Fruit fly (Drosophila melanogaster) whole organism, embryonic: ENCODE data around the gene RpS5b.

ENCODE experiments used
- Antp ChIP-seq: fragments of 200-800 bp; sonication (Bioruptor generic); optimal IDR thresholded peaks from 3 replicates; lab custom pipeline; 2016; ENCODE audit warnings: missing biosample characterization, missing genetic modification characterization
- BEAF-32 ChIP-seq: fragments of 200-800 bp; sonication (Bioruptor generic); optimal IDR thresholded peaks from 3 replicates; lab custom pipeline; 2017; ENCODE audit warnings: missing biosample characterization, missing genetic modification characterization, mild to moderate bottlenecking, moderate library complexity, missing genetic modification reagents
- Blimp-1 ChIP-seq: fragments of 200-800 bp; sonication (Bioruptor generic); optimal IDR thresholded peaks from 3 replicates; lab custom pipeline; 2018; ENCODE audit warnings: missing biosample characterization, missing genetic modification characterization, mild to moderate bottlenecking, moderate library complexity, missing genetic modification reagents
- CG11723 ChIP-seq: fragments of 200-800 bp; sonication (Bioruptor generic); optimal IDR thresholded peaks from 2 replicates; lab custom pipeline; 2017; ENCODE audit warnings: missing biosample characterization, mild to moderate bottlenecking, missing genetic modification characterization
- CG12219 ChIP-seq: fragments of 200-800 bp; sonication (Bioruptor generic); optimal IDR thresholded peaks from 3 replicates; lab custom pipeline; 2018; ENCODE audit warnings: missing biosample characterization, mild to moderate bottlenecking, missing genetic modification characterization
- CG1233 ChIP-seq: fragments of 200-800 bp; sonication (Bioruptor generic); optimal IDR thresholded peaks from 4 replicates; lab custom pipeline; 2018; ENCODE audit warnings: missing biosample characterization, mild to moderate bottlenecking, missing genetic modification characterization
- CG15696 ChIP-seq: fragments of 200-800 bp; sonication (Bioruptor generic); optimal IDR thresholded peaks from 2 replicates; lab custom pipeline; 2019; ENCODE audit warnings: missing biosample characterization, mild to moderate bottlenecking, missing genetic modification characterization, moderate library complexity
- CG16813 ChIP-seq: fragments of 200-800 bp; sonication (Bioruptor generic); IDR thresholded peaks from 3 replicates; pipeline ENCODE4 v1.3.6; 2022; ENCODE audit warnings: missing biosample characterization, missing genetic modification characterization; ENCODE audit not compliant: partially characterized antibody
- CG16863 ChIP-seq: fragments of 200-800 bp; sonication (Bioruptor generic); optimal IDR thresholded peaks from 3 replicates; lab custom pipeline; 2016; ENCODE audit warnings: missing biosample characterization, missing genetic modification characterization
- CG32532 ChIP-seq: fragments of 200-800 bp; sonication (Bioruptor generic); IDR thresholded peaks from 2 replicates; pipeline ENCODE4 v1.3.6; 2022; ENCODE audit warnings: missing biosample characterization, missing genetic modification characterization
- CG34224 ChIP-seq: fragments of 200-800 bp; sonication (Bioruptor generic); IDR thresholded peaks from 3 replicates; pipeline ENCODE4 v1.3.6; 2022; ENCODE audit warnings: missing biosample characterization, missing genetic modification characterization; ENCODE audit not compliant: partially characterized antibody
- CG3838 ChIP-seq: fragments of 200-800 bp; sonication (Bioruptor generic); optimal IDR thresholded peaks from 3 replicates; lab custom pipeline; 2016; ENCODE audit warnings: missing biosample characterization, missing genetic modification characterization
- CG6854 ChIP-seq: fragments of 200-800 bp; sonication (Bioruptor generic); optimal IDR thresholded peaks from 3 replicates; lab custom pipeline; 2017; ENCODE audit warnings: missing biosample characterization, mild to moderate bottlenecking, missing genetic modification characterization
- CG9215 ChIP-seq: fragments of 200-800 bp; sonication (Bioruptor generic); IDR thresholded peaks from 2 replicates; pipeline ENCODE4 v1.3.6; 2022; ENCODE audit warnings: missing biosample characterization, missing genetic modification characterization
- CG9727 ChIP-seq: fragments of 200-800 bp; sonication (Bioruptor generic); optimal IDR thresholded peaks from 3 replicates; lab custom pipeline; 2017; ENCODE audit warnings: missing biosample characterization, mild to moderate bottlenecking, missing genetic modification characterization
- CG9876 ChIP-seq: fragments of 200-800 bp; sonication (Bioruptor generic); optimal IDR thresholded peaks from 2 replicates; lab custom pipeline; 2016; ENCODE audit warnings: missing biosample characterization, missing genetic modification characterization
- CG9932 ChIP-seq: fragments of 200-800 bp; sonication (Bioruptor generic); IDR thresholded peaks from 2 replicates; pipeline ENCODE4 v1.3.6; 2022; ENCODE audit warnings: missing biosample characterization, missing genetic modification characterization
- CTCF ChIP-seq: fragments of 200-800 bp; sonication (Bioruptor generic); optimal IDR thresholded peaks from 2 replicates; lab custom pipeline; 2017; ENCODE audit warnings: missing biosample characterization, mild to moderate bottlenecking, missing genetic modification characterization, moderate library complexity
- CkIIα-i1 ChIP-seq: fragments of 200-800 bp; sonication (Bioruptor generic); IDR thresholded peaks from 2 replicates; pipeline ENCODE4 v1.3.6; 2022; ENCODE audit warnings: missing biosample characterization, missing genetic modification characterization
- Dll ChIP-seq: fragments of 200-800 bp; sonication (Bioruptor generic); IDR thresholded peaks from 4 replicates; pipeline ENCODE4 v1.3.6; 2022; ENCODE audit warnings: missing biosample characterization, missing genetic modification characterization; ENCODE audit not compliant: partially characterized antibody
- Dp ChIP-seq: fragments of 200-800 bp; sonication (Bioruptor generic); optimal IDR thresholded peaks from 2 replicates; lab custom pipeline; 2018; ENCODE audit warnings: missing biosample characterization, mild to moderate bottlenecking, missing genetic modification characterization, moderate library complexity
- Drgx ChIP-seq: fragments of 200-800 bp; sonication (Bioruptor generic); IDR thresholded peaks from 2 replicates; pipeline ENCODE4 v1.3.6; 2022; ENCODE audit warnings: missing biosample characterization, missing genetic modification characterization
- E2f2 ChIP-seq: fragments of 200-800 bp; sonication (Bioruptor generic); IDR thresholded peaks from 2 replicates; pipeline ENCODE4 v1.3.6; 2022; ENCODE audit warnings: missing biosample characterization, missing genetic modification characterization
- Fer3 ChIP-seq: fragments of 200-800 bp; sonication (Bioruptor generic); optimal IDR thresholded peaks from 2 replicates; lab custom pipeline; 2018; ENCODE audit warnings: missing biosample characterization, mild to moderate bottlenecking, missing genetic modification characterization, moderate library complexity
- Med ChIP-seq: fragments of 200-800 bp; sonication (Bioruptor generic); peaks from one replicate; lab custom pipeline; 2016; ENCODE audit warnings: missing biosample characterization, missing genetic modification characterization, mild to moderate bottlenecking, inconsistent platforms, moderate library complexity
- Myb ChIP-seq: fragments of 200-800 bp; sonication (Bioruptor generic); optimal IDR thresholded peaks from 2 replicates; lab custom pipeline; 2016; ENCODE audit warnings: missing biosample characterization, missing genetic modification characterization
- NK7.1 ChIP-seq: fragments of 200-800 bp; sonication (Bioruptor generic); optimal IDR thresholded peaks from 3 replicates; lab custom pipeline; 2016; ENCODE audit warnings: missing biosample characterization, missing genetic modification characterization
- Nf-YA ChIP-seq: fragments of 200-800 bp; sonication (Bioruptor generic); IDR thresholded peaks from 2 replicates; pipeline ENCODE4 v1.3.6; 2022; ENCODE audit warnings: missing biosample characterization, missing genetic modification characterization
- Nf-YC ChIP-seq: fragments of 200-800 bp; optimal IDR thresholded peaks from 3 replicates; lab custom pipeline; 2019; ENCODE audit warnings: missing biosample characterization, mild to moderate bottlenecking, missing genetic modification characterization, moderate library complexity
- Side ChIP-seq: fragments of 200-800 bp; sonication (Bioruptor generic); optimal IDR thresholded peaks from 2 replicates; lab custom pipeline; 2016; ENCODE audit warnings: missing biosample characterization, missing genetic modification characterization
- Six4 ChIP-seq: fragments of 200-800 bp; sonication (Bioruptor generic); optimal IDR thresholded peaks from 2 replicates; lab custom pipeline; 2016; ENCODE audit warnings: missing biosample characterization, missing genetic modification characterization
- ap ChIP-seq: fragments of 200-800 bp; sonication (Bioruptor generic); IDR thresholded peaks from 2 replicates; pipeline ENCODE4 v1.3.6; 2022; ENCODE audit warnings: missing biosample characterization, missing genetic modification characterization
- ato ChIP-seq: fragments of 200-800 bp; sonication (Bioruptor generic); IDR thresholded peaks from 2 replicates; pipeline ENCODE4 v1.3.6; 2022; ENCODE audit warnings: missing biosample characterization, missing genetic modification characterization; ENCODE audit not compliant: partially characterized antibody
- crp ChIP-seq, 2 experiments: fragments of 200-800 bp; sonication (Bioruptor generic); optimal IDR thresholded peaks; 2 replicates in 1 of 2; 3 replicates in 1 of 2; lab custom pipeline; 2017; ENCODE audit warnings: missing biosample characterization in 2 of 2, missing genetic modification characterization in 2 of 2, mild to moderate bottlenecking in 1 of 2, moderate library complexity in 1 of 2
- dm ChIP-seq: fragments of 200-800 bp; sonication (Bioruptor generic); optimal IDR thresholded peaks from 3 replicates; lab custom pipeline; 2016; ENCODE audit warnings: missing biosample characterization, missing genetic modification characterization
- ems ChIP-seq: fragments of 200-800 bp; sonication (Bioruptor generic); optimal IDR thresholded peaks from 3 replicates; lab custom pipeline; 2016; ENCODE audit warnings: missing biosample characterization, missing genetic modification characterization
- ewg ChIP-seq: fragments of 200-800 bp; sonication (Bioruptor generic); optimal IDR thresholded peaks from 3 replicates; lab custom pipeline; 2017; ENCODE audit warnings: mild to moderate bottlenecking, missing biosample characterization, missing genetic modification reagents, missing genetic modification characterization
- exex ChIP-seq: fragments of 200-800 bp; sonication (Bioruptor generic); optimal IDR thresholded peaks from 4 replicates; lab custom pipeline; 2018; ENCODE audit warnings: missing biosample characterization, mild to moderate bottlenecking, missing genetic modification characterization, moderate library complexity
- gfzf ChIP-seq: fragments of 200-800 bp; sonication (Bioruptor generic); optimal IDR thresholded peaks from 2 replicates; lab custom pipeline; 2016; ENCODE audit warnings: missing biosample characterization, mild to moderate bottlenecking, missing genetic modification characterization, moderate library complexity
- lab ChIP-seq: fragments of 200-800 bp; sonication (Bioruptor generic); optimal IDR thresholded peaks from 3 replicates; lab custom pipeline; 2017; ENCODE audit warnings: missing biosample characterization, missing genetic modification characterization, mild to moderate bottlenecking, moderate library complexity, missing genetic modification reagents
- odd ChIP-seq: fragments of 200-800 bp; sonication (Bioruptor generic); optimal IDR thresholded peaks from 2 replicates; lab custom pipeline; 2017; ENCODE audit warnings: missing biosample characterization, mild to moderate bottlenecking, missing genetic modification characterization
- peb ChIP-seq: fragments of 200-800 bp; sonication (Bioruptor generic); IDR thresholded peaks from 2 replicates; pipeline ENCODE4 v1.3.6; 2022; ENCODE audit warnings: missing biosample characterization, missing genetic modification characterization
- pho ChIP-seq: fragments of 200-800 bp; sonication (Bioruptor generic); optimal IDR thresholded peaks from 2 replicates; lab custom pipeline; 2016; ENCODE audit warnings: missing biosample characterization, missing genetic modification characterization
- psq ChIP-seq: fragments of 200-800 bp; sonication (Bioruptor generic); optimal IDR thresholded peaks from 2 replicates; lab custom pipeline; 2017; ENCODE audit warnings: missing biosample characterization, missing genetic modification characterization
- repo ChIP-seq: fragments of 200-800 bp; sonication (Bioruptor generic); optimal IDR thresholded peaks from 2 replicates; lab custom pipeline; 2016; ENCODE audit warnings: missing biosample characterization, missing genetic modification characterization
- slbo ChIP-seq: fragments of 200-800 bp; sonication (Bioruptor generic); IDR thresholded peaks from 2 replicates; pipeline ENCODE4 v1.3.6; 2022; ENCODE audit warnings: missing biosample characterization, missing genetic modification characterization
- so ChIP-seq: fragments of 200-800 bp; sonication (Bioruptor generic); IDR thresholded peaks from 3 replicates; pipeline ENCODE4 v1.3.6; 2022; ENCODE audit warnings: missing biosample characterization, missing genetic modification characterization
- sr ChIP-seq: fragments of 200-800 bp; sonication (Bioruptor generic); IDR thresholded peaks from 3 replicates; pipeline ENCODE4 v1.3.6; 2022; ENCODE audit warnings: missing biosample characterization, missing genetic modification characterization
- unc-4 ChIP-seq: fragments of 200-800 bp; sonication (Bioruptor generic); IDR thresholded peaks from 2 replicates; pipeline ENCODE4 v1.3.6; 2022; ENCODE audit warnings: missing biosample characterization, missing genetic modification characterization; ENCODE audit not compliant: partially characterized antibody
- vnd ChIP-seq: fragments of 200-800 bp; sonication (Bioruptor generic); IDR thresholded peaks from 3 replicates; pipeline ENCODE4 v1.3.6; 2022; ENCODE audit warnings: missing biosample characterization, missing genetic modification characterization; ENCODE audit not compliant: partially characterized antibody
- yki ChIP-seq: fragments of >200 bp; optimal IDR thresholded peaks from 3 replicates; lab custom pipeline; 2018

RpS5b gene

DNA sequence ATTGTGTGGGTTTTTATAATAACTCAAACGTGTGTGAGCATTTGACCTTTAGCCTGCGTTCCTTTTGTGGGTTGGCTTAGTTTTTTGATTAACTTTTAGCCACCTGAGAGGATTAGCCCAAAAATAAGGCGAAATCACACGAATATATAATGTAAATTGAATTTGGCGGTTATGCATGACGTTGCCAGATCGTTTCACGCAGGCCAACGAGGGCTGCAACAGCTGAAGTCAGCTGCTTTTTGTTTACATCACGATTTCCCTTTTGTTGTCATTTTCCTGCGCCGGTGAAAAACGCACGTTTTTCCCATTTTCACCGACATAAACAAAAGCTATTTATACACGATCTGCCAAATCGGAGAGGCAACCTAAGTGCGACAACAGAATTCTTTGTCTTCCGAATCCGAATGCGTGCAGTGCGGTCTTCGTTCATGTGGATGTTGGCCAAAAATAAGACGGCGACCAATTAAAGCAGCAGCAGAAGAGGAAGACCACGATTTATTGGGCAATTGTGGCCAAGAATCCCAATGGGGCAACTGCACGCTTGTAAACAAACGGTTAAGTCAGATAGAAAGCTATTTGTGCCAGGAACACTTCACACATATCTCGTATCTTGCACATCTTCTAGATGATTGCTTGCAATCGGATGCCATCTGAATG is 22.0 kb downstream of the RpS5b start, which contains the start of gene CG3631 (continued):
- no peak for TF ChIP-seq odd (GFP tag; lab: Kevin White, UChicago)
- no peak for TF ChIP-seq yki
- no peak for TF ChIP-seq CG9876
- TF ChIP-seq pho (GFP tag; lab: Kevin White, UChicago) = no peak
- peak; percentile 49; the same call in 1 of the 2 replicates for TF ChIP-seq unc-4 (GFP tag; lab: Robert Waterston, UW)
- no peak for TF ChIP-seq CG9215 (GFP tag; lab: Robert Waterston, UW)
- peak; percentile 64 for TF ChIP-seq Myb (GFP tag; lab: Kevin White, UChicago)
- no peak for TF ChIP-seq peb (GFP tag; lab: Robert Waterston, UW)
- TF ChIP-seq ems (GFP tag; lab: Kevin White, UChicago) = no peak
- peak; percentile 65 for TF ChIP-seq dm (GFP tag; lab: Kevin White, UChicago)
- no peak for TF ChIP-seq so (GFP tag; lab: Robert Waterston, UW)
- no peak for TF ChIP-seq Blimp-1 (GFP tag; lab: Kevin White, UChicago)
- TF ChIP-seq NK7.1 = no peak
- peak; percentile 98 for TF ChIP-seq E2f2 (GFP tag; lab: Robert Waterston, UW)
- TF ChIP-seq Antp = no peak
- no peak for TF ChIP-seq lab (GFP tag; lab: Kevin White, UChicago)
- no peak for TF ChIP-seq ato (GFP tag; lab: Robert Waterston, UW)
- no peak for TF ChIP-seq CG9727
- TF ChIP-seq CkIIα-i1 (GFP tag; lab: Robert Waterston, UW) = no peak
- TF ChIP-seq CG1233 (GFP tag; lab: Kevin White, UChicago) = no peak
- TF ChIP-seq Dp (GFP tag; lab: Kevin White, UChicago) = peak; percentile 95
- TF ChIP-seq CG34224 (GFP tag; lab: Robert Waterston, UW) = 0 out of 3 replicates have a peak, but pooled peaks have one; percentile 34
- TF ChIP-seq Dll (GFP tag; lab: Robert Waterston, UW) = 0 out of 4 replicates have a peak, but pooled peaks have one; percentile 31
- no peak for TF ChIP-seq slbo (GFP tag; lab: Robert Waterston, UW)
- TF ChIP-seq ewg (GFP tag; lab: Kevin White, UChicago) = no peak
- TF ChIP-seq CG15696 (tag; lab: Kevin White, UChicago) = no peak
- TF ChIP-seq gfzf (GFP tag; lab: Kevin White, UChicago) = no peak
- TF ChIP-seq CG16813 = 0 out of 3 replicates have a peak, but pooled peaks have one; percentile 11
- TF ChIP-seq Nf-YC (tag; lab: Kevin White, UChicago) = peak; percentile 9
- no peak for TF ChIP-seq CG32532 (GFP tag; lab: Robert Waterston, UW)
- no peak for TF ChIP-seq Nf-YA
- no peak for TF ChIP-seq CG11723 (GFP tag; lab: Kevin White, UChicago)
- 0 out of 2 replicates have a peak, but pooled peaks have one; percentile 16 for TF ChIP-seq Drgx (GFP tag; lab: Robert Waterston, UW)
- no peak for TF ChIP-seq Six4 (GFP tag; lab: Kevin White, UChicago)
- no peak for TF ChIP-seq CG12219 (GFP tag; lab: Kevin White, UChicago)
- peak; percentile 25 for TF ChIP-seq BEAF-32
- no peak for TF ChIP-seq CG6854
- peak; percentile 21 for TF ChIP-seq CTCF (GFP tag; lab: Kevin White, UChicago)
- TF ChIP-seq crp (GFP tag; optimal IDR thresholded peaks at IDR 0.05; lab: Kevin White, UChicago) = peak; percentile 88 to 97
- TF ChIP-seq ap (GFP tag; lab: Robert Waterston, UW) = no peak
- TF ChIP-seq exex (tag; lab: Kevin White, UChicago) = no peak
- no peak for TF ChIP-seq CG16863 (GFP tag; lab: Kevin White, UChicago)
- TF ChIP-seq sr (GFP tag; lab: Robert Waterston, UW) = no peak
- TF ChIP-seq CG3838 (GFP tag; lab: Kevin White, UChicago) = no peak
- peak; percentile 32 for TF ChIP-seq Med (GFP tag; lab: Kevin White, UChicago)
- TF ChIP-seq vnd = no peak
- TF ChIP-seq CG9932 (GFP tag; lab: Robert Waterston, UW) = no peak
- TF ChIP-seq repo = no peak
- TF ChIP-seq Side (GFP tag; lab: Kevin White, UChicago) = no peak
- TF ChIP-seq psq (GFP tag; lab: Kevin White, UChicago) = peak; percentile 74
- TF ChIP-seq Fer3 (tag; lab: Kevin White, UChicago) = no peak
